Worm (Caenorhabditis elegans) whole organism, L4 larva: ENCODE results near the gene F31E3.6.

Experiments
- R02D3.7 ChIP-seq: fragments of 150-350 bp; sonication (generic microtip); optimal IDR thresholded peaks from 3 replicates; lab custom pipeline; 2014; ENCODE audit warnings: missing biosample characterization, missing genetic modification characterization
- T20F7.1 ChIP-seq: fragments of 200-800 bp; sonication (Bioruptor generic); optimal IDR thresholded peaks from 2 replicates; lab custom pipeline; 2018; ENCODE audit warnings: mild to moderate bottlenecking, missing genetic modification characterization, missing compliant biosample characterization
- Y5F2A.4 ChIP-seq: fragments of 200-800 bp; sonication (Bioruptor generic); optimal IDR thresholded peaks from 2 replicates; lab custom pipeline; 2018; ENCODE audit warnings: mild to moderate bottlenecking, missing genetic modification characterization, missing compliant biosample characterization
- Y75B8A.6 ChIP-seq: fragments of 200-800 bp; sonication (Bioruptor generic); IDR thresholded peaks from 2 replicates; pipeline ENCODE4 v1.3.6; 2022; ENCODE audit warnings: missing genetic modification reagents, missing genetic modification characterization, missing compliant biosample characterization
- ZK546.5 ChIP-seq, 2 experiments: sonication (generic microtip); optimal IDR thresholded peaks; 2 replicates each; lab custom pipeline; 2017; ENCODE audit warnings: missing biosample characterization in 2 of 2, missing genetic modification characterization in 2 of 2
- aly-2 ChIP-seq: sonication (generic microtip); optimal IDR thresholded peaks from 2 replicates; lab custom pipeline; 2018; ENCODE audit warnings: missing biosample characterization, missing genetic modification characterization
- ama-1 ChIP-seq: fragments of 150-350 bp; optimal IDR thresholded peaks from 2 replicates; lab custom pipeline; 2014; ENCODE audit warnings: inconsistent platforms, mixed read lengths
- ceh-20 ChIP-seq: fragments of 200-800 bp; sonication (Bioruptor generic); IDR thresholded peaks from 2 replicates; pipeline ENCODE4 v1.3.6; 2022; ENCODE audit warnings: missing genetic modification reagents, missing genetic modification characterization, missing compliant biosample characterization
- ceh-32 ChIP-seq: sonication (generic microtip); optimal IDR thresholded peaks from 2 replicates; lab custom pipeline; 2016; ENCODE audit warnings: mild to moderate bottlenecking, missing genetic modification characterization, missing compliant biosample characterization; ENCODE audit not compliant: poor library complexity
- cey-2 ChIP-seq: sonication (generic microtip); optimal IDR thresholded peaks from 3 replicates; lab custom pipeline; 2017; ENCODE audit warnings: missing genetic modification characterization, mild to moderate bottlenecking, missing compliant biosample characterization, antibody characterized with exemption, borderline replicate concordance; ENCODE audit not compliant: insufficient read depth
- ctbp-1 ChIP-seq: fragments of 200-800 bp; sonication (Bioruptor generic); IDR thresholded peaks from 2 replicates; pipeline ENCODE4 v1.3.6; 2022; ENCODE audit warnings: missing genetic modification reagents, missing genetic modification characterization, missing compliant biosample characterization
- daf-8 ChIP-seq: fragments of 200-800 bp; sonication (Bioruptor generic); IDR thresholded peaks from 2 replicates; pipeline ENCODE4 v1.3.6; 2022; ENCODE audit warnings: missing genetic modification characterization, missing compliant biosample characterization
- dmd-8 ChIP-seq: fragments of 200-800 bp; sonication (Bioruptor generic); IDR thresholded peaks from 2 replicates; pipeline ENCODE4 v1.3.6; 2022; ENCODE audit warnings: missing genetic modification characterization, missing compliant biosample characterization
- dpl-1 ChIP-seq: fragments of 150-350 bp; optimal IDR thresholded peaks from 2 replicates; lab custom pipeline; 2014; ENCODE audit warnings: missing biosample characterization, missing genetic modification reagents, missing genetic modification characterization
- dve-1 ChIP-seq: sonication (generic microtip); optimal IDR thresholded peaks from 2 replicates; lab custom pipeline; 2017; ENCODE audit warnings: antibody characterized with exemption, mild to moderate bottlenecking, missing genetic modification characterization, missing compliant biosample characterization; ENCODE audit not compliant: insufficient read depth
- egl-27 ChIP-seq: sonication (generic microtip); optimal IDR thresholded peaks from 3 replicates; lab custom pipeline; 2017; ENCODE audit warnings: missing biosample characterization, missing genetic modification reagents, missing genetic modification characterization
- gei-8 ChIP-seq: fragments of 200-800 bp; sonication (Bioruptor generic); optimal IDR thresholded peaks from 2 replicates; lab custom pipeline; 2018; ENCODE audit warnings: mild to moderate bottlenecking, missing genetic modification characterization, missing compliant biosample characterization
- hif-1 ChIP-seq, 2 experiments: sonication (generic microtip); optimal IDR thresholded peaks; 2 replicates each; lab custom pipeline; 2016 to 2017; ENCODE audit warnings: missing compliant biosample characterization in 2 of 2, missing genetic modification characterization in 2 of 2, missing genetic modification reagents in 2 of 2, missing genotype in 2 of 2, mild to moderate bottlenecking in 1 of 2
- hlh-30 ChIP-seq: sonication (generic microtip); optimal IDR thresholded peaks from 2 replicates; lab custom pipeline; 2017; ENCODE audit warnings: antibody characterized with exemption, mild to moderate bottlenecking, missing genetic modification characterization, missing compliant biosample characterization; ENCODE audit not compliant: insufficient read depth
- lim-7 ChIP-seq: fragments of 200-800 bp; sonication (Bioruptor generic); IDR thresholded peaks from 2 replicates; pipeline ENCODE4 v1.3.6; 2022; ENCODE audit warnings: missing genetic modification characterization, missing compliant biosample characterization
- lin-38 ChIP-seq: fragments of 200-800 bp; sonication (Bioruptor generic); IDR thresholded peaks from 2 replicates; pipeline ENCODE4 v1.3.6; 2022; ENCODE audit warnings: missing genetic modification reagents, missing genetic modification characterization, missing compliant biosample characterization
- lin-39 ChIP-seq: fragments of 150-350 bp; optimal IDR thresholded peaks from 2 replicates; lab custom pipeline; 2014; ENCODE audit warnings: missing biosample characterization, missing genetic modification reagents, missing genetic modification characterization
- lsy-2 ChIP-seq, 2 experiments: fragments of 150-350 bp in 1 of 2; sonication (generic microtip) in 1 of 2; optimal IDR thresholded peaks; 2 replicates each; lab custom pipeline; 2014 to 2017; ENCODE audit warnings: missing biosample characterization in 2 of 2, missing genetic modification characterization in 2 of 2
- mdl-1 ChIP-seq, 2 experiments: fragments of 150-350 bp in 1 of 2; sonication (generic microtip) in 1 of 2; optimal IDR thresholded peaks; 2 replicates each; lab custom pipeline; 2014 to 2017; ENCODE audit warnings: missing biosample characterization in 2 of 2, missing genetic modification characterization in 2 of 2
- mes-2 ChIP-seq: sonication (generic microtip); optimal IDR thresholded peaks from 2 replicates; lab custom pipeline; 2016; ENCODE audit warnings: missing genotype, mild to moderate bottlenecking, missing genetic modification characterization, missing compliant biosample characterization; ENCODE audit not compliant: poor library complexity, severe bottlenecking
- mxl-3 ChIP-seq: fragments of 200-800 bp; sonication (Bioruptor generic); optimal IDR thresholded peaks from 2 replicates; lab custom pipeline; 2018; ENCODE audit warnings: mild to moderate bottlenecking, missing genetic modification characterization, missing compliant biosample characterization
- nhr-10 ChIP-seq: fragments of 150-350 bp; optimal IDR thresholded peaks from 2 replicates; lab custom pipeline; 2014; ENCODE audit warnings: missing biosample characterization, missing genetic modification characterization
- nhr-41 ChIP-seq: fragments of 200-800 bp; sonication (Bioruptor generic); IDR thresholded peaks from 2 replicates; pipeline ENCODE4 v1.3.6; 2022; ENCODE audit warnings: missing genetic modification reagents, missing genetic modification characterization, missing compliant biosample characterization
- nhr-42 ChIP-seq: fragments of 200-800 bp; sonication (Bioruptor generic); IDR thresholded peaks from 2 replicates; pipeline ENCODE4 v1.3.6; 2022; ENCODE audit warnings: missing genetic modification characterization, missing compliant biosample characterization
- nhr-48 ChIP-seq: sonication (generic microtip); optimal IDR thresholded peaks from 2 replicates; lab custom pipeline; 2016; ENCODE audit warnings: mild to moderate bottlenecking, missing genetic modification characterization, missing compliant biosample characterization
- nhr-6 ChIP-seq: fragments of 150-350 bp; optimal IDR thresholded peaks from 2 replicates; lab custom pipeline; 2014; ENCODE audit warnings: missing biosample characterization, missing genetic modification characterization
- pha-4 ChIP-seq, 2 experiments: fragments of 150-350 bp in 1 of 2; fragments of 200-800 bp in 1 of 2; sonication (Bioruptor generic) in 1 of 2; IDR thresholded peaks in 1 of 2; optimal IDR thresholded peaks in 1 of 2; 2 replicates each; pipeline versions ENCODE4 v1.3.6 to Lab custom; 2014 to 2022; ENCODE audit warnings: missing genetic modification characterization in 2 of 2, missing genetic modification reagents in 2 of 2, missing biosample characterization in 1 of 2, missing compliant biosample characterization in 1 of 2
- php-3 ChIP-seq: fragments of 200-800 bp; sonication (Bioruptor generic); IDR thresholded peaks from 2 replicates; pipeline ENCODE4 v1.3.6; 2022; ENCODE audit warnings: missing genetic modification reagents, missing genetic modification characterization, missing compliant biosample characterization
- rbr-2 ChIP-seq: sonication (generic microtip); optimal IDR thresholded peaks from 2 replicates; lab custom pipeline; 2016; ENCODE audit warnings: missing genotype, missing genetic modification characterization, missing compliant biosample characterization
- saeg-2 ChIP-seq: fragments of 200-800 bp; sonication (Bioruptor generic); IDR thresholded peaks from 2 replicates; pipeline ENCODE4 v1.3.6; 2022; ENCODE audit warnings: missing genetic modification reagents, missing genetic modification characterization, missing compliant biosample characterization
- snpc-1.2 ChIP-seq: fragments of 200-800 bp; sonication (Bioruptor generic); IDR thresholded peaks from 2 replicates; pipeline ENCODE4 v1.3.6; 2022; ENCODE audit warnings: missing genetic modification reagents, missing genetic modification characterization, missing compliant biosample characterization
- spr-1 ChIP-seq: sonication (generic microtip); optimal IDR thresholded peaks from 2 replicates; lab custom pipeline; 2016; ENCODE audit warnings: mild to moderate bottlenecking, missing genetic modification characterization, missing compliant biosample characterization
- tra-1 ChIP-seq: fragments of 200-800 bp; sonication (Bioruptor generic); IDR thresholded peaks from 2 replicates; pipeline ENCODE4 v1.3.6; 2022; ENCODE audit warnings: missing genetic modification reagents, missing genetic modification characterization, missing compliant biosample characterization
- unc-39 ChIP-seq: sonication (generic microtip); optimal IDR thresholded peaks from 2 replicates; lab custom pipeline; 2017; ENCODE audit warnings: missing biosample characterization, missing genetic modification characterization
- zag-1 ChIP-seq: fragments of 150-350 bp; optimal IDR thresholded peaks from 2 replicates; lab custom pipeline; 2014; ENCODE audit warnings: missing biosample characterization, missing genetic modification characterization
- zfp-2 ChIP-seq: sonication (generic microtip); optimal IDR thresholded peaks from 2 replicates; lab custom pipeline; 2016; ENCODE audit warnings: mild to moderate bottlenecking, missing genetic modification characterization, missing compliant biosample characterization
- zfp-3 ChIP-seq: fragments of 200-800 bp; sonication (Bioruptor generic); conservative IDR thresholded peaks from 2 replicates; pipeline ENCODE4 v1.3.6; 2022; ENCODE audit warnings: missing genetic modification reagents, missing genetic modification characterization, missing compliant biosample characterization

The F31E3.6 gene

DNA sequence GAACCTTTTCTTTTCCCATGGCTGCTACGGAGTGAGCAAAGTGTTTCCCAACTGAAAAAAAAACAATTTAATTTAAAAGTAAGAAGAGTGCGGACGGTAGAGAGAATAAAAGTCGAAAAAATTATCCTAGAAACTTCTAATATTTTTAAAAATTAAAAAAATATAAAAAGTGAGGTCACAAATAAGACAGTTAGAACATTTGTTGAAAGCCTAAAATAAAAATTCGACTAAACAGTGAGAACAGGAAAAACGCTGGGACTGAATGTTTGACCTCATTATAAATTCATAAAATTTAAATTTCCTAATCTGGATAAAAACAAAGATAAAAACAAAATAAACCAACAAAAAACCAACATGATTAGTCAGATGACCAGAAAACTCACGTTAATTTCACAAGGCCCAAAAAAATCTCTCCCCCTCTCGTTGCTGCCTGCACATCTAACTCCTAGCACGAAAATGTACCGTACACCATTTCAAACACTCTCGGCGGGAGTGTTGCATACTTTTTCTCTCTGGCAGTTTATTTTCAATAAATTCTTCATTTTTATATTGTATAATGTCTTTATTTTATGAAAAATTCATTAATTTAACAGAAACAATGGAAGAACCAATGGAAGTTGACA, 10.1 kb upstream of the F31E3.6 start, which contains the start of the genes eef-1A.1 and rfc-4 (continued):
- TF ChIP-seq nhr-41 (GFP tag; lab: Robert Waterston, UW) (no peak), php-3 (GFP tag; lab: Robert Waterston, UW) (peak; percentile 54; the same call in 1 of the 2 replicates), lin-38 (GFP tag; lab: Robert Waterston, UW) (peak; percentile 90), Y75B8A.6 (GFP tag; lab: Robert Waterston, UW) (no peak), T20F7.1 (GFP tag; lab: Kevin White, UChicago) (peak; percentile 97), saeg-2 (GFP tag; lab: Robert Waterston, UW) (no peak), hif-1 (tag; optimal IDR thresholded peaks at IDR 0.05; lab: Kevin White, UChicago) (peak; percentile 68 to 93), rbr-2 (tag; lab: Kevin White, UChicago) (peak; percentile 94), zfp-2 (tag; lab: Kevin White, UChicago) (peak; percentile 96), zfp-3 (GFP tag; lab: Robert Waterston, UW) (peak; percentile 81), lin-39 (tag; lab: Kevin White, UChicago) (peak; percentile 55), dve-1 (tag; lab: Kevin White, UChicago) (peak; percentile 99), dmd-8 (GFP tag; lab: Robert Waterston, UW) (no peak), gei-8 (GFP tag; lab: Kevin White, UChicago) (no peak), ceh-32 (no peak)

DNA sequence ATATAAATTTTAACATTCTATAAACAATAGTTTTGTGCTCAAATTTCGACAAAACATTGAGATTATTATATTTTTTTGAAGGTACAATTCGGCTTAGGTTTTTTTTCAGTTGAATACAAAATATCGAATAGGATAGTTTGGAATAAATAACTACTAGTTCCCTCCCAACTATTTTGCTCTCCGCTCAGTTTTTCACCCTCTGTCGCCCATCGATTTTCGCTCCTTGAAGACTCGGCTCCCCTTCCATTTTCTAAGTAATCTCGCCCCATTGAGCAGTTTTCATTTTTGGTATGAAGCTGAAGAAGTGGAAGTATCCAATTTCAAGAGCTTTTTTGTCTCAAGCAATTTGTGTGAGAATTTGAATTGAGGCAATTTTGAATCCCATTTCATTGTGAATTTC, 8.2 kb upstream of the F31E3.6 start, which contains the start of gene F31E3.2:
F31E3.2 (plus strand) TSS at position 301 of the 400 bp plus-strand sequence.
- TF ChIP-seq lsy-2 (tag; optimal IDR thresholded peaks at IDR 0.05; lab: Kevin White, UChicago) (peak in 1 of 2 experiments; percentile 43), tra-1 (GFP tag; lab: Robert Waterston, UW) (no peak), mdl-1 (tag; optimal IDR thresholded peaks at IDR 0.05; lab: Kevin White, UChicago) (no peak)

DNA sequence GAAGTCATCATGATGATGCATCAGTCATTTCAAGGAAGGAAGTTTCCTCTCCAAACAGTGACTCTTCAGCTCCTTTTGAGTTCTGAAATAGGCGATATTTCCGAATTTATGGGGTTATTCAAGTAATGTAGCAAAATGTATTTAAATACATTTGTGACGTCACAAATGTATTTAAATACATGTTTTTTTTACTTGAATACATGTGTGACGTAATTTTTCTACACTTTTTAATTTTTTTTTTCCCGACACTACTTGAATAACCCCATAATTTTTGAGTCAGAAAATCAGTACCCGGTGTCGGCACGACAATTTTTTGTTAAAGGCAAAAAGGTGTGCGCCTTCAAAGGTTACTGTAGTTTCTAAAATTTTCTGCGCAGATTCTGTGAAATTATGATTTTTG, 6.9 kb upstream of the F31E3.6 start:
- TF ChIP-seq spr-1 (tag; lab: Kevin White, UChicago) (no peak), ama-1 (lab: Kevin White, UChicago) (no peak), dpl-1 (no peak), hlh-30 (tag; lab: Kevin White, UChicago) (no peak), R02D3.7 (tag; lab: Kevin White, UChicago) (no peak), zfp-2 (tag; lab: Kevin White, UChicago) (no peak), dmd-8 (GFP tag; lab: Robert Waterston, UW) (no peak), ceh-20 (GFP tag; lab: Robert Waterston, UW) (no peak)

DNA sequence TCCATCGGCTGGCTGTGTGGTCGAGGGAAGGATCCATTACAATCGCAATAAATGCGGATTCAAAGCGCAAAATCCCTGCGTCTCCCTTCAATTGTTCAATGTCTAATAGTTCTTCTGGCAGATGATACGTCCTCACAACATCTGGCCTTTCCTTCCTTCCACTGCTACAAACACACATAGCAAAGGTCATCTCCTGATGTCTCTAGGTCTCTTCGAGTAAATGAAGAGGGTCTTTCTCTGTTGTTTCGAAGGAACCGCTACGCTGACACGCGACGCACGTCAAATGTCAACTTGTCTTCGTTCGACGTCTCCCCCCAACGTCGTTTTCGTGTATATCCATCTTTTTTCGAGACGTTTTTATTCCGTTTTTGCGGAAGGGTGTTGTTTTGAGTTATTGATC, 3.0 kb upstream of the F31E3.6 start:
- TF ChIP-seq unc-39 (tag; lab: Kevin White, UChicago) (no peak), nhr-48 (tag; lab: Kevin White, UChicago) (no peak), nhr-6 (tag; lab: Kevin White, UChicago) (no peak), Y5F2A.4 (GFP tag; lab: Kevin White, UChicago) (no peak), nhr-42 (GFP tag; lab: Robert Waterston, UW) (no peak), aly-2 (tag; lab: Kevin White, UChicago) (no peak), lin-38 (GFP tag; lab: Robert Waterston, UW) (no peak), zag-1 (tag; lab: Kevin White, UChicago) (no peak), R02D3.7 (tag; lab: Kevin White, UChicago) (no peak), nhr-41 (GFP tag; lab: Robert Waterston, UW) (no peak), cey-2 (tag; lab: Kevin White, UChicago) (no peak), daf-8 (no peak), ZK546.5 (tag; optimal IDR thresholded peaks at IDR 0.05; lab: Kevin White, UChicago) (no peak), egl-27 (tag; lab: Kevin White, UChicago) (no peak), mxl-3 (peak; percentile 58), mes-2 (tag; lab: Kevin White, UChicago) (peak; percentile 49), snpc-1.2 (GFP tag; lab: Robert Waterston, UW) (no peak), Y75B8A.6 (GFP tag; lab: Robert Waterston, UW) (no peak), ama-1 (lab: Kevin White, UChicago) (no peak), pha-4 (GFP tag; IDR thresholded peaks at IDR 0.05; lab: Robert Waterston, UW) (no peak), pha-4 (tag; optimal IDR thresholded peaks at IDR 0.05; lab: Kevin White, UChicago) (no peak), lin-39 (tag; lab: Kevin White, UChicago) (no peak), tra-1 (GFP tag; lab: Robert Waterston, UW) (0 out of 2 replicates have a peak, but pooled peaks have one; percentile 11), nhr-10 (peak; percentile 33), ctbp-1 (GFP tag; lab: Robert Waterston, UW) (peak; percentile 69), spr-1 (tag; lab: Kevin White, UChicago) (no peak), lim-7 (GFP tag; lab: Robert Waterston, UW) (no peak)
